Worm (Caenorhabditis elegans) whole organism, mixed stage, embryonic: ENCODE measurements around the gene sdhd-1.

Source experiments
- M03D4.4 ChIP-seq: sonication (generic microtip); optimal IDR thresholded peaks from 2 replicates; lab custom pipeline; 2017; ENCODE audit warnings: mild to moderate bottlenecking, missing genetic modification characterization, missing compliant biosample characterization
- bed-3 ChIP-seq: fragments of 200-800 bp; sonication (Bioruptor generic); optimal IDR thresholded peaks from 3 replicates; lab custom pipeline; 2018; ENCODE audit warnings: mild to moderate bottlenecking, missing genetic modification characterization, moderate library complexity, missing compliant biosample characterization
- blmp-1 ChIP-seq: fragments of 150-350 bp; optimal IDR thresholded peaks from 2 replicates; lab custom pipeline; 2014; ENCODE audit warnings: missing biosample characterization, missing genetic modification characterization
- ceh-39 ChIP-seq: fragments of 150-350 bp; optimal IDR thresholded peaks from 2 replicates; lab custom pipeline; 2014; ENCODE audit warnings: missing biosample characterization, missing genetic modification characterization
- ceh-43 ChIP-seq: fragments of 200-800 bp; sonication (Bioruptor generic); optimal IDR thresholded peaks from 2 replicates; lab custom pipeline; 2018; ENCODE audit warnings: mild to moderate bottlenecking, missing genetic modification characterization, moderate library complexity, missing compliant biosample characterization
- ceh-83 ChIP-seq: fragments of 200-800 bp; sonication (Bioruptor generic); optimal IDR thresholded peaks from 2 replicates; lab custom pipeline; 2018; ENCODE audit warnings: mild to moderate bottlenecking, missing genetic modification characterization, missing compliant biosample characterization
- cnd-1 ChIP-seq: fragments of 200-800 bp; sonication (Bioruptor generic); optimal IDR thresholded peaks from 2 replicates; lab custom pipeline; 2018; ENCODE audit warnings: mild to moderate bottlenecking, missing genetic modification characterization, missing compliant biosample characterization
- drap-1 ChIP-seq: fragments of 200-800 bp; sonication (Bioruptor generic); optimal IDR thresholded peaks from 3 replicates; lab custom pipeline; 2018; ENCODE audit warnings: mild to moderate bottlenecking, missing genetic modification characterization, missing compliant biosample characterization
- elt-3 ChIP-seq: fragments of 150-350 bp; optimal IDR thresholded peaks from 2 replicates; lab custom pipeline; 2014; ENCODE audit warnings: missing biosample characterization, missing genetic modification characterization
- flh-1 ChIP-seq: fragments of 200-800 bp; sonication (Bioruptor generic); optimal IDR thresholded peaks from 2 replicates; lab custom pipeline; 2018; ENCODE audit warnings: mild to moderate bottlenecking, missing genetic modification characterization, moderate library complexity, missing compliant biosample characterization
- ham-2 ChIP-seq: fragments of 200-800 bp; sonication (Bioruptor generic); optimal IDR thresholded peaks from 2 replicates; lab custom pipeline; 2018; ENCODE audit warnings: mild to moderate bottlenecking, missing genetic modification characterization, missing compliant biosample characterization
- hlh-1 ChIP-seq: fragments of 150-350 bp; optimal IDR thresholded peaks from 2 replicates; lab custom pipeline; 2014; ENCODE audit warnings: missing biosample characterization, missing genetic modification reagents, missing genetic modification characterization
- lin-13 ChIP-seq: fragments of 150-350 bp; optimal IDR thresholded peaks from 2 replicates; lab custom pipeline; 2014; ENCODE audit warnings: missing biosample characterization, missing genetic modification characterization
- lsy-2 ChIP-seq: fragments of 150-350 bp; optimal IDR thresholded peaks from 2 replicates; lab custom pipeline; 2014; ENCODE audit warnings: missing biosample characterization, missing genetic modification characterization
- mab-5 ChIP-seq: fragments of 150-350 bp; optimal IDR thresholded peaks from 2 replicates; lab custom pipeline; 2014; ENCODE audit warnings: missing biosample characterization, missing genetic modification characterization
- mep-1 ChIP-seq: fragments of 150-350 bp; optimal IDR thresholded peaks from 2 replicates; lab custom pipeline; 2017; ENCODE audit warnings: missing biosample characterization, missing genetic modification reagents, missing genetic modification characterization, inconsistent platforms
- mls-2 ChIP-seq: sonication (generic microtip); optimal IDR thresholded peaks from 2 replicates; lab custom pipeline; 2016; ENCODE audit warnings: mild to moderate bottlenecking, missing genetic modification characterization, moderate library complexity, missing compliant biosample characterization
- nhr-12 ChIP-seq: fragments of 150-350 bp; optimal IDR thresholded peaks from 2 replicates; lab custom pipeline; 2014; ENCODE audit warnings: missing biosample characterization, missing genetic modification characterization
- nhr-2 ChIP-seq: fragments of 150-350 bp; optimal IDR thresholded peaks from 2 replicates; lab custom pipeline; 2014; ENCODE audit warnings: missing biosample characterization, missing genetic modification characterization
- nhr-237 ChIP-seq: fragments of 150-350 bp; optimal IDR thresholded peaks from 2 replicates; lab custom pipeline; 2014; ENCODE audit warnings: missing biosample characterization, missing genetic modification characterization
- nhr-28 ChIP-seq: fragments of 150-350 bp; optimal IDR thresholded peaks from 2 replicates; lab custom pipeline; 2014; ENCODE audit warnings: missing biosample characterization, missing genetic modification characterization
- nhr-76 ChIP-seq: sonication (generic microtip); optimal IDR thresholded peaks from 2 replicates; lab custom pipeline; 2017; ENCODE audit warnings: missing biosample characterization, missing genetic modification characterization
- pha-4 ChIP-seq: fragments of 150-350 bp; optimal IDR thresholded peaks from 2 replicates; lab custom pipeline; 2018; ENCODE audit warnings: missing biosample characterization, missing genetic modification reagents, missing genetic modification characterization
- sem-2 ChIP-seq: fragments of 200-800 bp; sonication (Bioruptor generic); optimal IDR thresholded peaks from 2 replicates; lab custom pipeline; 2018; ENCODE audit warnings: mild to moderate bottlenecking, missing genetic modification characterization, missing compliant biosample characterization
- snpc-4 ChIP-seq: fragments of 150-350 bp; optimal IDR thresholded peaks from 2 replicates; lab custom pipeline; 2014; ENCODE audit warnings: missing biosample characterization, missing genetic modification characterization
- tbx-8 ChIP-seq: fragments of 200-800 bp; sonication (Bioruptor generic); optimal IDR thresholded peaks from 2 replicates; lab custom pipeline; 2018; ENCODE audit warnings: mild to moderate bottlenecking, missing genetic modification characterization, moderate library complexity, missing compliant biosample characterization
- unc-120 ChIP-seq: sonication (generic microtip); optimal IDR thresholded peaks from 2 replicates; lab custom pipeline; 2017; ENCODE audit warnings: missing genetic modification characterization, missing compliant biosample characterization; ENCODE audit not compliant: poor library complexity, severe bottlenecking
- unc-62 ChIP-seq: fragments of 150-350 bp; optimal IDR thresholded peaks from 2 replicates; lab custom pipeline; 2014; ENCODE audit warnings: missing biosample characterization, missing genetic modification reagents, missing genetic modification characterization
- zip-8 ChIP-seq: fragments of 150-350 bp; optimal IDR thresholded peaks from 2 replicates; lab custom pipeline; 2014; ENCODE audit warnings: missing biosample characterization, missing genetic modification characterization
- ztf-11 ChIP-seq: fragments of 150-350 bp; optimal IDR thresholded peaks from 2 replicates; lab custom pipeline; 2014; ENCODE audit warnings: missing biosample characterization, missing genetic modification characterization

The sdhd-1 gene

ce11 chrII:11013667-11014066 is 36.0 kb downstream of the sdhd-1 start, which contains the start of gene col-81:
Gene col-81 (minus strand): TSS chrII:11013767.
- TF ChIP-seq unc-62 (GFP tag; lab: Kevin White, UChicago) (no peak), pha-4 (tag; lab: Kevin White, UChicago) (no peak), drap-1 (no peak), cnd-1 (no peak), nhr-2 (tag; lab: Kevin White, UChicago) (no peak), lin-13 (tag; lab: Kevin White, UChicago) (no peak), ztf-11 (no peak), mls-2 (no peak), ceh-43 (GFP tag; lab: Kevin White, UChicago) (no peak), mep-1 (tag; lab: Kevin White, UChicago) (no peak), tbx-8 (GFP tag; lab: Kevin White, UChicago) (no peak), ham-2 (GFP tag; lab: Kevin White, UChicago) (no peak), blmp-1 (tag; lab: Kevin White, UChicago) (no peak), nhr-12 (tag; lab: Kevin White, UChicago) (no peak)
- TF ChIP-seq, all 35 proteins: peak for 0

ce11 chrII:11012532-11013179 is 37.1 kb downstream of the sdhd-1 start:
- TF ChIP-seq ceh-39 (tag; lab: Kevin White, UChicago) (no peak), sem-2 (no peak), ceh-83 (GFP tag; lab: Kevin White, UChicago) (peak; percentile 17), unc-62 (GFP tag; lab: Kevin White, UChicago) (no peak)
- TF ChIP-seq, all 35 proteins: peak for 1

DNA sequence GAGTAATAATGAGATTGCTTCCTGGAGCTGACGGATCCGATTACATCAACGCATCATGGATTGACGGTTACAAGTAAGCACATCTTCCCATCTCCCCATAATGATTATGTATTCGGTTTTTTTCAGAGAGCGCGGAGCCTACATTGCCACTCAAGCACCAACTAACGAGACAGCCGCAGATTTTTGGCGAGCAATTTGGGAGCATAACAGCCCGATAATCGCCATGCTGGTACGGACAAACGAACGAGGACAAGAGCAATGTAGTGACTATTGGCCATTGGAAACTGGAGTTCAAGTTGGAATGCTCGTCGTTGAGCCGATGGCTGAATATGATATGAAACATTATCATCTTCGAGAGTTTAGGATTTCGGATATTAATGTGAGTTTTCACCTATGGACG is 38.8 kb downstream of the sdhd-1 start:
- TF ChIP-seq ceh-83 (GFP tag; lab: Kevin White, UChicago) (no peak), lsy-2 (tag; lab: Kevin White, UChicago) (no peak), nhr-12 (tag; lab: Kevin White, UChicago) (no peak), nhr-237 (no peak), ceh-39 (tag; lab: Kevin White, UChicago) (no peak), unc-120 (tag; lab: Kevin White, UChicago) (no peak), ceh-43 (GFP tag; lab: Kevin White, UChicago) (no peak), nhr-76 (tag; lab: Kevin White, UChicago) (no peak), hlh-1 (tag; lab: Kevin White, UChicago) (no peak), pha-4 (tag; lab: Kevin White, UChicago) (no peak), nhr-2 (tag; lab: Kevin White, UChicago) (no peak), flh-1 (GFP tag; lab: Kevin White, UChicago) (no peak), elt-3 (tag; lab: Kevin White, UChicago) (no peak), lin-13 (tag; lab: Kevin White, UChicago) (no peak), cnd-1 (no peak), unc-62 (GFP tag; lab: Kevin White, UChicago) (no peak)

DNA sequence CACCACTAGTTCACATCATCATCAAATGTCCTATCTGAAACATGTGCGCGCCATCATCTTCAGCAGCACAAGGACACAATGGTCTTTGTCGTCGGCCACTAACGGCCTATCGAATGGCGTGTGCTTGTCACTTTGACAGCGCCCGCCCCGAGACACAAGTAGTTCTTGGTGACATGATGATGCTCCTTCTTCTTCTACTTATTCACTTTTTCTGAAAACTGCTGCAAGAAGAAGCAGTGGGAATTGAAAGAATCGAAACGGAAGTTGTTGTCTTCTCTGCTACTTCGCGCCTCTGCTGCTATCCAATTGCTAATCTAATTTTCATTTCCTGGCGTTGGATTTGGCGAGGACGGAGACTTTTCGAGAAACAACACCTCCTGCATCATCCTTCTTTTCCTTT is 45.3 kb downstream of the sdhd-1 start:
- TF ChIP-seq ham-2 (GFP tag; lab: Kevin White, UChicago) (no peak), M03D4.4 (no peak), lin-13 (tag; lab: Kevin White, UChicago) (no peak), sem-2 (no peak), mab-5 (tag; lab: Kevin White, UChicago) (no peak), cnd-1 (no peak), ceh-43 (GFP tag; lab: Kevin White, UChicago) (no peak), blmp-1 (tag; lab: Kevin White, UChicago) (no peak), mls-2 (no peak), nhr-28 (tag; lab: Kevin White, UChicago) (no peak), unc-120 (tag; lab: Kevin White, UChicago) (no peak), flh-1 (GFP tag; lab: Kevin White, UChicago) (no peak), zip-8 (tag; lab: Kevin White, UChicago) (no peak), nhr-12 (tag; lab: Kevin White, UChicago) (no peak), snpc-4 (tag; lab: Kevin White, UChicago) (no peak), unc-62 (GFP tag; lab: Kevin White, UChicago) (no peak), elt-3 (tag; lab: Kevin White, UChicago) (no peak), bed-3 (GFP tag; lab: Kevin White, UChicago) (no peak), ceh-83 (GFP tag; lab: Kevin White, UChicago) (no peak)
